Comparison of ENCODE assay signal across 4 fruit fly cellular contexts in genomic region chr3R:7541145-7541860, dm6.
TF ChIP-seq lines count a peak whose summit lies in the region.

Gene alpha-Est3, minus strand, starts transcription at chr3R:7541631.
Gene alpha-Est2, plus strand, starts transcription at chr3R:7541810.

- TF ChIP-seq CTCF in whole organism, embryonic (GFP tag; optimal IDR thresholded peaks at IDR 0.05; lab: Kevin White, UChicago) = no peak

TF ChIP-seq in whole organism, adult, 20 proteins besides CTCF, POLR2A, EP300 and RAD21:
- TF ChIP-seq CG7101 (tag; optimal IDR thresholded peaks at IDR 0.05; lab: Kevin White, UChicago) (no peak), CG1620 (GFP tag; optimal IDR thresholded peaks at IDR 0.05; lab: Kevin White, UChicago) (no peak), CG7045 (GFP tag; optimal IDR thresholded peaks at IDR 0.05; lab: Kevin White, UChicago) (no peak), bab1 (GFP tag; optimal IDR thresholded peaks at IDR 0.05; lab: Kevin White, UChicago) (peak; percentile 26), pad (GFP tag; optimal IDR thresholded peaks at IDR 0.05; lab: Kevin White, UChicago) (no peak), CG14711 (tag; optimal IDR thresholded peaks at IDR 0.05; lab: Kevin White, UChicago) (no peak), Mnt (GFP tag; optimal IDR thresholded peaks at IDR 0.05; lab: Kevin White, UChicago) (no peak), cnc (optimal IDR thresholded peaks at IDR 0.05; lab: Kevin White, UChicago) (no peak), CG12768 (GFP tag; optimal IDR thresholded peaks at IDR 0.05; lab: Kevin White, UChicago) (no peak), Clk (GFP tag; optimal IDR thresholded peaks at IDR 0.05; lab: Kevin White, UChicago) (no peak), CG11617 (GFP tag; optimal IDR thresholded peaks at IDR 0.05; lab: Kevin White, UChicago) (no peak), cic (GFP tag; optimal IDR thresholded peaks at IDR 0.05; lab: Kevin White, UChicago) (peak; percentile 25), Hr96 (GFP tag; optimal IDR thresholded peaks at IDR 0.05; lab: Kevin White, UChicago) (no peak), CG33017 (tag; optimal IDR thresholded peaks at IDR 0.05; lab: Kevin White, UChicago) (no peak), ovo (GFP tag; optimal IDR thresholded peaks at IDR 0.05; lab: Kevin White, UChicago) (no peak), toe (GFP tag; optimal IDR thresholded peaks at IDR 0.05; lab: Kevin White, UChicago) (no peak), kay (GFP tag; lab: Kevin White, UChicago; ENCODE audit: borderline replicate concordance) (peak; percentile 78), CG5204 (GFP tag; optimal IDR thresholded peaks at IDR 0.05; lab: Kevin White, UChicago) (no peak), tj (GFP tag; optimal IDR thresholded peaks at IDR 0.05; lab: Kevin White, UChicago) (peak; percentile 27), Crg-1 (GFP tag; optimal IDR thresholded peaks at IDR 0.05; lab: Kevin White, UChicago) (no peak)
TF ChIP-seq in whole organism, adult: peak in this region for 4.

TF ChIP-seq in whole organism, embryonic, 481 proteins besides CTCF, POLR2A, EP300 and RAD21:
- TF ChIP-seq slp2 (GFP tag; optimal IDR thresholded peaks at IDR 0.05; lab: Kevin White, UChicago) = no peak
- TF ChIP-seq Trl (optimal IDR thresholded peaks at IDR 0.05; lab: Kevin White, UChicago) = peak in 1 of 2 experiments; percentile 38
- no peak for TF ChIP-seq Trl (GFP tag; optimal IDR thresholded peaks at IDR 0.05; lab: Kevin White, UChicago)
- TF ChIP-seq CkIIα-i1 (GFP tag; IDR thresholded peaks at IDR 0.05; lab: Robert Waterston, UW) = no peak
- TF ChIP-seq CG15073 (GFP tag; optimal IDR thresholded peaks at IDR 0.05; lab: Kevin White, UChicago) = peak; percentile 90
- TF ChIP-seq pho (GFP tag; optimal IDR thresholded peaks at IDR 0.05; lab: Kevin White, UChicago) = no peak
- TF ChIP-seq crp (GFP tag; optimal IDR thresholded peaks at IDR 0.05; lab: Kevin White, UChicago) = peak in 1 of 2 experiments; percentile 75
- no peak for TF ChIP-seq CG6175 (GFP tag; IDR thresholded peaks at IDR 0.05; lab: Robert Waterston, UW)
- no peak for TF ChIP-seq prd (optimal IDR thresholded peaks at IDR 0.05; lab: Kevin White, UChicago)
- TF ChIP-seq prd (GFP tag; IDR thresholded peaks at IDR 0.05; lab: Robert Waterston, UW) = no peak
- TF ChIP-seq Med (GFP tag; lab: Kevin White, UChicago) = peak; percentile 21
- TF ChIP-seq CG3995 (GFP tag; optimal IDR thresholded peaks at IDR 0.05; lab: Kevin White, UChicago) = peak; percentile 50
- TF ChIP-seq maf-S (GFP tag; optimal IDR thresholded peaks at IDR 0.05; lab: Kevin White, UChicago) = no peak
- TF ChIP-seq sd (tag; optimal IDR thresholded peaks at IDR 0.05; lab: Kevin White, UChicago) = peak; percentile 36
- no peak for TF ChIP-seq CG6813 (GFP tag; optimal IDR thresholded peaks at IDR 0.05; lab: Kevin White, UChicago)
- TF ChIP-seq Dip2 (GFP tag; IDR thresholded peaks at IDR 0.05; lab: Robert Waterston, UW) = no peak
- peak; percentile 15; the same call in 1 of the 3 replicates for TF ChIP-seq CG34224 (GFP tag; IDR thresholded peaks at IDR 0.05; lab: Robert Waterston, UW; ENCODE audit: partially characterized antibody)
- TF ChIP-seq Deaf1 (tag; optimal IDR thresholded peaks at IDR 0.05; lab: Kevin White, UChicago) = peak; percentile 36
- peak; percentile 24; the same call in 1 of the 2 replicates for TF ChIP-seq CG13287 (GFP tag; IDR thresholded peaks at IDR 0.05; lab: Robert Waterston, UW; ENCODE audit: partially characterized antibody)
- TF ChIP-seq gem (tag; optimal IDR thresholded peaks at IDR 0.05; lab: Kevin White, UChicago) = no peak
- no peak for TF ChIP-seq fd102C (GFP tag; optimal IDR thresholded peaks at IDR 0.05; lab: Kevin White, UChicago)
- no peak for TF ChIP-seq zfh2 (GFP tag; optimal IDR thresholded peaks at IDR 0.05; lab: Kevin White, UChicago)
- TF ChIP-seq lbe (GFP tag; optimal IDR thresholded peaks at IDR 0.05; lab: Kevin White, UChicago) = peak; percentile 22
- TF ChIP-seq org-1 (GFP tag; optimal IDR thresholded peaks at IDR 0.05; lab: Kevin White, UChicago) = no peak
- TF ChIP-seq CG13424 (tag; optimal IDR thresholded peaks at IDR 0.05; lab: Kevin White, UChicago) = no peak
TF ChIP-seq in whole organism, embryonic: peak in this region for 10.

TF ChIP-seq in whole organism, prepupa, 60 proteins besides CTCF, POLR2A, EP300 and RAD21:
- TF ChIP-seq Eip78C (GFP tag; lab: Kevin White, UChicago) = no peak
- TF ChIP-seq vri (GFP tag; optimal IDR thresholded peaks at IDR 0.05; lab: Kevin White, UChicago) = peak; percentile 31

TF ChIP-seq in whole organism, wandering third instar larva, 38 proteins besides CTCF, POLR2A, EP300 and RAD21:
- TF ChIP-seq CrebA (GFP tag; optimal IDR thresholded peaks at IDR 0.05; lab: Kevin White, UChicago; ENCODE audit: borderline replicate concordance) = peak; percentile 9
- TF ChIP-seq Hr83 (GFP tag; optimal IDR thresholded peaks at IDR 0.05; lab: Kevin White, UChicago; ENCODE audit: poor library complexity, severe bottlenecking) = no peak
- TF ChIP-seq Sp1 (GFP tag; optimal IDR thresholded peaks at IDR 0.05; lab: Kevin White, UChicago) = no peak
- no peak for TF ChIP-seq Jra (GFP tag; optimal IDR thresholded peaks at IDR 0.05; lab: Kevin White, UChicago)
